Fruit fly (Drosophila melanogaster) whole organism, adult: ENCODE results near the gene CtIP.

Source experiments
- CG14711 ChIP-seq: fragments of 200-800 bp; sonication (Bioruptor generic); optimal IDR thresholded peaks from 2 replicates; lab custom pipeline; 2018; ENCODE audit warnings: missing biosample characterization, mild to moderate bottlenecking, missing genetic modification characterization, moderate library complexity
- CG1620 ChIP-seq: fragments of 200-800 bp; sonication (Bioruptor generic); optimal IDR thresholded peaks from 2 replicates; lab custom pipeline; 2016; ENCODE audit warnings: missing biosample characterization, missing genetic modification characterization
- CG7045 ChIP-seq: fragments of 200-800 bp; sonication (Bioruptor generic); optimal IDR thresholded peaks from 2 replicates; lab custom pipeline; 2017; ENCODE audit warnings: missing biosample characterization, mild to moderate bottlenecking, missing genetic modification characterization
- cic ChIP-seq: fragments of 200-800 bp; sonication (Bioruptor generic); optimal IDR thresholded peaks from 2 replicates; lab custom pipeline; 2017; ENCODE audit warnings: missing biosample characterization, mild to moderate bottlenecking, missing genetic modification characterization, moderate library complexity
- cnc ChIP-seq, 2 experiments: fragments of >200 bp; optimal IDR thresholded peaks; 2 replicates each; lab custom pipeline; 2017
- ovo ChIP-seq: fragments of 200-800 bp; sonication (Bioruptor generic); optimal IDR thresholded peaks from 2 replicates; lab custom pipeline; 2016; ENCODE audit warnings: missing biosample characterization, missing genetic modification characterization
- toe ChIP-seq: fragments of 200-800 bp; sonication (Bioruptor generic); optimal IDR thresholded peaks from 2 replicates; lab custom pipeline; 2016; ENCODE audit warnings: missing biosample characterization, missing genetic modification characterization

DNA sequence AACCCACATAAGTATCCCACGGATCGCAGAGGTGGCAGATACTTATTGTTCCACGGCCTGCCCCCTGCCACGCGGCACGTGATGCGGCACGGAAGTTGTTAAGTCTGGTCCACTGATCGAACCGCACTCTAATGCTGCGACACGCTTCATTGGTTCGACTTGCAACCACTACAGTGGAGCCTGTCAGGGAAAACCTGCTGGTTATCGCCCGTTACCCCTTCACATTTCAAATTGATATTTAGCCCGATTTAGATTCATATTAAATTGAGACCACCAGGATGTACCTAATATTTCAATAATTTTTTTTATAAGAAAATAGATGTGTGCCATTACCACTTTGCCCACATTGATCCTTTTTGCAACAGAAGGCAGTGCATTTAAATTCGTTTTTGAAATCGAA, 11.3 kb downstream of the CtIP start:
- TF ChIP-seq CG14711 (tag; lab: Kevin White, UChicago) (no peak), toe (GFP tag; lab: Kevin White, UChicago) (no peak), cnc (optimal IDR thresholded peaks at IDR 0.05; lab: Kevin White, UChicago) (no peak), CG7045 (GFP tag; lab: Kevin White, UChicago) (no peak), cic (GFP tag; lab: Kevin White, UChicago) (no peak), CG1620 (GFP tag; lab: Kevin White, UChicago) (no peak), ovo (no peak)
